Worm (Caenorhabditis elegans) whole organism, L1 larva: ENCODE data around the gene F09B12.3.

ENCODE experiments used
- alr-1 ChIP-seq: fragments of 200-800 bp; sonication (Bioruptor generic); optimal IDR thresholded peaks from 2 replicates; lab custom pipeline; 2018; ENCODE audit warnings: borderline replicate concordance, mild to moderate bottlenecking, missing genetic modification characterization, missing compliant biosample characterization
- ama-1 ChIP-seq: fragments of 150-350 bp; optimal IDR thresholded peaks from 2 replicates; lab custom pipeline; 2014
- ceh-82 ChIP-seq, 3 experiments: fragments of 150-350 bp in 1 of 3; sonication (generic microtip) in 2 of 3; optimal IDR thresholded peaks; 2 replicates each; lab custom pipeline; 2014 to 2017; ENCODE audit warnings: missing biosample characterization in 3 of 3, missing genetic modification characterization in 3 of 3
- egl-27 ChIP-seq, 2 experiments: fragments of 150-350 bp in 1 of 2; sonication (generic microtip); optimal IDR thresholded peaks; 3 replicates each; lab custom pipeline; 2017 to 2018; ENCODE audit warnings: missing biosample characterization in 2 of 2, missing genetic modification characterization in 2 of 2, missing genetic modification reagents in 2 of 2
- fkh-10 ChIP-seq: sonication (generic microtip); optimal IDR thresholded peaks from 2 replicates; lab custom pipeline; 2017; ENCODE audit warnings: missing biosample characterization, missing genetic modification reagents, missing genetic modification characterization
- lin-15B ChIP-seq: fragments of 150-350 bp; sonication (generic microtip); optimal IDR thresholded peaks from 3 replicates; lab custom pipeline; 2014; ENCODE audit warnings: missing biosample characterization, missing genetic modification characterization
- lin-39 ChIP-seq: fragments of 150-350 bp; optimal IDR thresholded peaks from 2 replicates; lab custom pipeline; 2014; ENCODE audit warnings: missing biosample characterization, missing genetic modification reagents, missing genetic modification characterization
- lsy-2 ChIP-seq, 2 experiments: fragments of 150-350 bp; optimal IDR thresholded peaks; 2 replicates each; lab custom pipeline; 2014; ENCODE audit warnings: missing biosample characterization in 2 of 2, missing genetic modification characterization in 2 of 2
- nhr-11 ChIP-seq: fragments of 150-350 bp; optimal IDR thresholded peaks from 2 replicates; lab custom pipeline; 2014; ENCODE audit warnings: missing biosample characterization, missing genetic modification characterization
- nhr-71 ChIP-seq: sonication (generic microtip); optimal IDR thresholded peaks from 2 replicates; lab custom pipeline; 2016; ENCODE audit warnings: mild to moderate bottlenecking, missing genetic modification characterization, moderate library complexity, missing compliant biosample characterization
- snpc-4 ChIP-seq: fragments of 150-350 bp; optimal IDR thresholded peaks from 2 replicates; lab custom pipeline; 2014; ENCODE audit warnings: missing biosample characterization, missing genetic modification characterization
- unc-62 ChIP-seq: fragments of 150-350 bp; optimal IDR thresholded peaks from 2 replicates; lab custom pipeline; 2014; ENCODE audit warnings: missing biosample characterization, missing genetic modification reagents, missing genetic modification characterization

- TF ChIP-seq snpc-4 (tag; lab: Kevin White, UChicago) (peak; percentile 54), fkh-10 (GFP tag; lab: Kevin White, UChicago) (no peak), lin-15B (tag; lab: Kevin White, UChicago) (no peak), ama-1 (lab: Kevin White, UChicago) (no peak), lin-39 (tag; lab: Kevin White, UChicago) (no peak), ceh-82 (tag; optimal IDR thresholded peaks at IDR 0.05; lab: Kevin White, UChicago) (no peak), egl-27 (tag; optimal IDR thresholded peaks at IDR 0.05; lab: Kevin White, UChicago) (no peak), nhr-71 (tag; lab: Kevin White, UChicago) (no peak), alr-1 (tag; lab: Kevin White, UChicago) (no peak), unc-62 (no peak), lsy-2 (tag; optimal IDR thresholded peaks at IDR 0.05; lab: Kevin White, UChicago) (no peak), nhr-11 (no peak)
These were observed 27.6 kb downstream of the F09B12.3 start for ce11 chrX:15070137-15070536.
